Worm (Caenorhabditis elegans) whole organism, L2 larva: ENCODE results near the gene mys-1.
"Not testable (repeated sequence)": the region's sequence is repeated elsewhere in the genome, so short reads cannot be mapped to it uniquely, and the experiment has no call there.

Source experiments
- Y55F3AM.14 ChIP-seq: fragments of 200-800 bp; sonication (Bioruptor generic); optimal IDR thresholded peaks from 2 replicates; lab custom pipeline; 2018; ENCODE audit warnings: mild to moderate bottlenecking, missing genetic modification characterization, missing compliant biosample characterization
- ZK546.5 ChIP-seq: sonication (generic microtip); optimal IDR thresholded peaks from 2 replicates; lab custom pipeline; 2017; ENCODE audit warnings: missing biosample characterization, missing genetic modification characterization
- alr-1 ChIP-seq: fragments of 150-350 bp; optimal IDR thresholded peaks from 2 replicates; lab custom pipeline; 2014; ENCODE audit warnings: missing biosample characterization, missing genetic modification characterization
- aly-2 ChIP-seq: fragments of 150-350 bp; optimal IDR thresholded peaks from 2 replicates; lab custom pipeline; 2014; ENCODE audit warnings: missing biosample characterization, missing genetic modification characterization
- ama-1 ChIP-seq: fragments of 150-350 bp; optimal IDR thresholded peaks from 2 replicates; lab custom pipeline; 2018; ENCODE audit warnings: inconsistent platforms
- blmp-1 ChIP-seq: sonication (generic microtip); optimal IDR thresholded peaks from 2 replicates; lab custom pipeline; 2017; ENCODE audit warnings: missing genetic modification characterization, mild to moderate bottlenecking, missing compliant biosample characterization, antibody characterized with exemption, moderate library complexity; ENCODE audit not compliant: insufficient read depth
- ceh-16 ChIP-seq: fragments of 150-350 bp; optimal IDR thresholded peaks from 2 replicates; lab custom pipeline; 2014; ENCODE audit warnings: missing biosample characterization, missing genetic modification characterization
- ceh-82 ChIP-seq: fragments of 150-350 bp; optimal IDR thresholded peaks from 2 replicates; lab custom pipeline; 2014; ENCODE audit warnings: missing biosample characterization, missing genetic modification characterization
- crh-2 ChIP-seq: sonication (generic microtip); optimal IDR thresholded peaks from 2 replicates; lab custom pipeline; 2017; ENCODE audit warnings: missing biosample characterization, missing genetic modification characterization
- dmd-4 ChIP-seq: sonication (generic microtip); optimal IDR thresholded peaks from 2 replicates; lab custom pipeline; 2017; ENCODE audit warnings: missing biosample characterization, missing genetic modification characterization
- egl-27 ChIP-seq: sonication (generic microtip); optimal IDR thresholded peaks from 3 replicates; lab custom pipeline; 2017; ENCODE audit warnings: missing biosample characterization, missing genetic modification reagents, missing genetic modification characterization
- elt-1 ChIP-seq: fragments of 150-350 bp; optimal IDR thresholded peaks from 2 replicates; lab custom pipeline; 2014; ENCODE audit warnings: missing biosample characterization, missing genetic modification characterization
- gmeb-1 ChIP-seq: fragments of 150-350 bp; optimal IDR thresholded peaks from 2 replicates; lab custom pipeline; 2014; ENCODE audit warnings: missing biosample characterization, missing genetic modification characterization
- lin-11 ChIP-seq: fragments of 150-350 bp; sonication (generic microtip); optimal IDR thresholded peaks from 2 replicates; lab custom pipeline; 2014; ENCODE audit warnings: missing biosample characterization, missing genetic modification characterization, inconsistent platforms, mixed read lengths
- lin-13 ChIP-seq: fragments of 150-350 bp; optimal IDR thresholded peaks from 2 replicates; lab custom pipeline; 2014; ENCODE audit warnings: missing biosample characterization, missing genetic modification reagents, missing genetic modification characterization
- lsy-2 ChIP-seq, 2 experiments: fragments of 150-350 bp in 1 of 2; sonication (generic microtip) in 1 of 2; optimal IDR thresholded peaks; 2 replicates each; lab custom pipeline; 2014 to 2017; ENCODE audit warnings: missing biosample characterization in 2 of 2, missing genetic modification characterization in 2 of 2
- mab-5 ChIP-seq: fragments of 150-350 bp; optimal IDR thresholded peaks from 2 replicates; lab custom pipeline; 2014; ENCODE audit warnings: missing biosample characterization, missing genetic modification characterization
- mdl-1 ChIP-seq, 2 experiments: fragments of 150-350 bp in 1 of 2; sonication (generic microtip) in 1 of 2; optimal IDR thresholded peaks; 2 replicates each; lab custom pipeline; 2017; ENCODE audit warnings: missing biosample characterization in 2 of 2, missing genetic modification characterization in 2 of 2
- nhr-11 ChIP-seq: fragments of 150-350 bp; optimal IDR thresholded peaks from 2 replicates; lab custom pipeline; 2014; ENCODE audit warnings: missing biosample characterization, missing genetic modification characterization
- nhr-129 ChIP-seq: fragments of 150-350 bp; optimal IDR thresholded peaks from 2 replicates; lab custom pipeline; 2014; ENCODE audit warnings: missing biosample characterization, missing genetic modification characterization
- nhr-21 ChIP-seq: fragments of 150-350 bp; optimal IDR thresholded peaks from 2 replicates; lab custom pipeline; 2014; ENCODE audit warnings: missing biosample characterization, missing genetic modification characterization
- nhr-23 ChIP-seq: fragments of 150-350 bp; optimal IDR thresholded peaks from 2 replicates; lab custom pipeline; 2014; ENCODE audit warnings: missing biosample characterization, missing genetic modification reagents, missing genetic modification characterization
- nhr-237 ChIP-seq: fragments of 150-350 bp; optimal IDR thresholded peaks from 2 replicates; lab custom pipeline; 2014; ENCODE audit warnings: missing biosample characterization, missing genetic modification characterization
- nhr-77 ChIP-seq: fragments of 150-350 bp; optimal IDR thresholded peaks from 2 replicates; lab custom pipeline; 2014; ENCODE audit warnings: missing biosample characterization, missing genetic modification characterization
- skn-1 ChIP-seq: sonication (generic microtip); optimal IDR thresholded peaks from 2 replicates; lab custom pipeline; 2017; ENCODE audit warnings: missing biosample characterization, missing genetic modification characterization
- sma-3 ChIP-seq: sonication (generic microtip); optimal IDR thresholded peaks from 2 replicates; lab custom pipeline; 2016; ENCODE audit warnings: missing genetic modification reagents, missing genetic modification characterization, missing compliant biosample characterization
- sma-9 ChIP-seq, 2 experiments: fragments of 150-350 bp in 1 of 2; sonication (generic microtip) in 1 of 2; optimal IDR thresholded peaks; 2 replicates each; lab custom pipeline; 2014 to 2016; ENCODE audit warnings: missing genetic modification characterization in 2 of 2, mild to moderate bottlenecking in 1 of 2, missing biosample characterization in 1 of 2, missing compliant biosample characterization in 1 of 2, missing genetic modification reagents in 1 of 2, moderate library complexity in 1 of 2
- snpc-4 ChIP-seq: fragments of 150-350 bp; optimal IDR thresholded peaks from 2 replicates; lab custom pipeline; 2014; ENCODE audit warnings: missing biosample characterization, missing genetic modification characterization
- ztf-11 ChIP-seq: sonication (generic microtip); optimal IDR thresholded peaks from 2 replicates; lab custom pipeline; 2017; ENCODE audit warnings: missing biosample characterization, missing genetic modification characterization
- ztf-4 ChIP-seq: fragments of 150-350 bp; optimal IDR thresholded peaks from 2 replicates; lab custom pipeline; 2014; ENCODE audit warnings: missing biosample characterization, missing genetic modification characterization

mys-1 gene

DNA sequence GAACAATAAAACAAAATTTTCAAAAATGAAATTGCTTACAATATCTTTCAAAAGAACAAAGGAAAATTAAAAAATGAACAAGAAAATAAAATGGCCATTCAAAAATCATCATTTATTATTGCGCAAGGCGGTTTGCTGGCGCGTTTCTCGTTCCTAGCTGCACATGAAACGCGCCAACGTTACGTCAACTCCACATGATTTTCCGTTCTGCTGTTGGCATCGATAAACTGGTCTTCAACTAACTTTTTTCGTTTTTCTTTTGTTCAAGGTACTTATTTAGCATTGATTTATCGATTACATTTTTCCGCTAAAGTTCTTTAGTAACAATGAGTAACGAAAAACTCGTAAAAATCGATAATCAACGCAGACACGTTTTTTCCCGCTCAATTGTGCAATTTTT, 24.1 kb downstream of the mys-1 start, which contains the start of the genes Y57E12AL.6 and Y57E12AL.1 (continued):
- TF ChIP-seq skn-1 (tag; lab: Kevin White, UChicago) (peak; percentile 67), lsy-2 (tag; optimal IDR thresholded peaks at IDR 0.05; lab: Kevin White, UChicago) (peak; percentile 67 to 89), nhr-11 (tag; lab: Kevin White, UChicago) (no peak), blmp-1 (peak; percentile 36), mab-5 (peak; percentile 37), nhr-129 (tag; lab: Kevin White, UChicago) (peak; percentile 91), mdl-1 (tag; optimal IDR thresholded peaks at IDR 0.05; lab: Kevin White, UChicago) (peak in 1 of 2 experiments; percentile 31), elt-1 (tag; lab: Kevin White, UChicago) (no peak)

DNA sequence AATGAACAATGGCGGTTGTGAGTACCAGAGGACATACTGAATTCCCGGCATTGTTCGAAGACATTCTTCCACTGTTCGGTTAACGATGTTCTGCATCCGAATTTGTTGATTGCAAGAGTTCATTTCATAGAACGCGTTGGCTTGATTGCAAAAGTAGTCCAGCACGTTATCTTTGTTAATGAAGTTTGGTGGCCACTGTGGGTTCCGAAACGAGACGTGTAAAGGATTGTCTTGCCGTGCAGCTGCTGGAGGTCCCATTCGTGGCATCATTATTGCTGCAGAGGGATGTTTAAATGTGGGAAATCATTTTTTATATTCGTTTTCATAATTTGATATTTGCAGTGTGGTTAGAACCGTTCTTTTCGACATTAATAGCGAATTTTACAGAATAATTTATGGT, 25.1 kb downstream of the mys-1 start, which contains the start of gene mdt-6:
TSS of gene mdt-6 (minus strand) at position 275 of the 400 bp plus-strand sequence.
- TF ChIP-seq ztf-4 (no peak), crh-2 (tag; lab: Kevin White, UChicago) (no peak), sma-3 (GFP tag; lab: Kevin White, UChicago) (no peak), nhr-129 (tag; lab: Kevin White, UChicago) (no peak), dmd-4 (tag; lab: Kevin White, UChicago) (no peak), ama-1 (no peak), aly-2 (tag; lab: Kevin White, UChicago) (no peak), ztf-11 (tag; lab: Kevin White, UChicago) (no peak), lin-13 (GFP tag; lab: Kevin White, UChicago) (no peak), lsy-2 (tag; optimal IDR thresholded peaks at IDR 0.05; lab: Kevin White, UChicago) (no peak), nhr-23 (tag; lab: Kevin White, UChicago) (no peak)

DNA sequence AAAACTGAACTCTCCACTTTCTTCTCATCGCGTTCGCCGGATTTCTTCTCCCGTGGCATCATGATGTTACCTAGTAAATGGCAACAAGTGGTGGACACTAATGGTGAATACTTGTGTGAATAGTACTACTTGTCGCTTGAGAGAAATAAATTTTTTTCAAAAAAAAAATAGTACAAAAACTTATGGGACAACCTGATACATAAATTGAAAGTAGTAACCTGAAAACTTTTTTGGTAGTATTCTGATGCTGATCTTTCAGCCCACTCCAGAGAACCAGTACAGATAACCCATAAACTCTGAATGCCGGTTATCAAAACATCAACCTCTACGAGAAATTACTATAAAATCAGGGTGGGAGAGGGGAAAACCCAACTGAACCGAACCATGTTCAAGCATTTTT, 26.7 kb downstream of the mys-1 start, which contains the start of gene Y57E12AL.2:
TSS of gene Y57E12AL.2 (plus strand) at position 301 of the 400 bp plus-strand sequence.
- not testable (repeated sequence) for TF ChIP-seq nhr-237 (tag; lab: Kevin White, UChicago); ztf-4; ceh-82 (tag; lab: Kevin White, UChicago)

DNA sequence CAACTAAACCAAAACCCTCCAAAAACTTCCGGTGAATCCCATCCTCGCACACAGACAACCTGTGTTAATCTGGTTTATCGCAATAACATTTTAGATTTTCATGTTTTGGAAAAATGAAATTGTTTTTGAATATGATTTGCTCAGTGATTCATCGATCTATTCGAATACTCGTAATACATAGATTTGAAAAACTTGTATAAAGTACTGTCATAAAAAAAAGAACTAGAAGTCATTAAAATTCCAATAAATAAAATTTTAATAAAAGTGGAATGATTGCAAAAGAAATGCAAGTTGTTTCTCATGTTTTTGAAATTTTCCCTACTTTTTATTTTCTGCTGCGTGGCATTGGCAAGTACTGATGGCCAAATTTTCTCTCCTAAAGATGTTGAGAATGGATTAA, 29.9 kb downstream of the mys-1 start, which contains the start of gene spig-8:
TSS of gene spig-8 (plus strand) at position 301 of the 400 bp plus-strand sequence.
- TF ChIP-seq crh-2 (tag; lab: Kevin White, UChicago) = no peak
- TF ChIP-seq nhr-237 (tag; lab: Kevin White, UChicago) = no peak
- TF ChIP-seq Y55F3AM.14 (GFP tag; lab: Kevin White, UChicago) = no peak
- TF ChIP-seq sma-9 (GFP tag; optimal IDR thresholded peaks at IDR 0.05; lab: Kevin White, UChicago) = no peak
- TF ChIP-seq sma-9 (tag; optimal IDR thresholded peaks at IDR 0.05; lab: Kevin White, UChicago) = no peak
- TF ChIP-seq ztf-4 = no peak
- no peak for TF ChIP-seq lin-11 (tag; lab: Kevin White, UChicago)
- no peak for TF ChIP-seq ceh-16 (tag; lab: Kevin White, UChicago)
- no peak for TF ChIP-seq nhr-23 (tag; lab: Kevin White, UChicago)
- no peak for TF ChIP-seq mdl-1 (tag; optimal IDR thresholded peaks at IDR 0.05; lab: Kevin White, UChicago)
- no peak for TF ChIP-seq sma-3 (GFP tag; lab: Kevin White, UChicago)
- TF ChIP-seq egl-27 (tag; lab: Kevin White, UChicago) = no peak
- TF ChIP-seq gmeb-1 (tag; lab: Kevin White, UChicago) = no peak
- TF ChIP-seq nhr-21 = no peak
- no peak for TF ChIP-seq ztf-11 (tag; lab: Kevin White, UChicago)
- TF ChIP-seq, all 48 proteins: peak for 0

DNA sequence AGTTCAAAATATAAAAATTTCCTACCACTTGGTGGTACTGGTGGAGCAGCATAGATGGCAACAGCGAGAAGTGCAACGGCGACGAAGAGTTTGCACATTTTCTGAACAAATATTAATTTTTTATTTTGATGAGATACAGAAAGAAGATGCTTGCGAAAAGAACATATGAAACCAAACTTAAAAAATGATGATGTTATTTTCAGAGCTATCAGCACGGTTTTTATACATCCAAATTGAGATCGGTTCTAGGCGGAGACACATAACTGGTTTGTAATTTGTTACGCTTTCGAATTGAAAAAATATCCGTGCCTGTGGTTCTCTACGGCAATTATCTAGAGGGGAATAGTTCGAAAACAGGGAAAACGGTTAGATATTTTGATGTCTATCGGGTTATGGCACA, 31.4 kb downstream of the mys-1 start, which contains the start of gene txt-17:
TSS of gene txt-17 (minus strand) at position 101 of the 400 bp plus-strand sequence.
- no peak for TF ChIP-seq egl-27 (tag; lab: Kevin White, UChicago)
- TF ChIP-seq alr-1 = no peak
- no peak for TF ChIP-seq lin-13 (GFP tag; lab: Kevin White, UChicago)
- TF ChIP-seq ztf-11 (tag; lab: Kevin White, UChicago) = no peak
- TF ChIP-seq aly-2 (tag; lab: Kevin White, UChicago) = no peak
- no peak for TF ChIP-seq snpc-4 (tag; lab: Kevin White, UChicago)
- TF ChIP-seq ceh-82 (tag; lab: Kevin White, UChicago) = no peak
- TF ChIP-seq ZK546.5 (tag; lab: Kevin White, UChicago) = no peak
- TF ChIP-seq nhr-77 = no peak
- no peak for TF ChIP-seq elt-1 (tag; lab: Kevin White, UChicago)
